Fruit fly (Drosophila melanogaster): ENCODE results near the gene Uros1.
A peak's percentile ranks its signal among the peaks of the same experiment; 100 is the strongest.

Uros1 gene

DNA sequence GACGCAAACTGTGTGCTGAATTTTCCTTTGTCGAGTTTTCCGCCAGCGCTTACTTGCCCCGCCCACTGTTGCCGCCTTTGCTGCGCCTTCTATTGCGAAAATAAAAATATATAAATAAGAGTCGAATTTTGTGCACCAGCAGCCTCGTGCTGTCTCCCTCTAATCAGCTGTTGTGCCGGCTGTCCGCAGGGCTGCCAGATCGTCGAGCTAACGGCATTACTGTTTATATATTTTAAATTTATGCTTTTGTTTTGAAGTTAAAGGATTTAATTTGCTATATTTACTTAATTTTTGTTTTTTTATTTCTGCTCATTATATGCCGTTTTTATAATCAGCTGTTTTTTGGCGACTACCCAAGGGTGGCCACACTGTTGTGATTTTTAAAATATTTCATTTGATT, at the start of gene Uros1:
Gene Uros1 (minus strand): TSS at position 171 of the 400 bp plus-strand sequence.
- peak; percentile 86 for TF ChIP-seq ovo (GFP tag; optimal IDR thresholded peaks at IDR 0.05)
- TF ChIP-seq CG7101 (tag; optimal IDR thresholded peaks at IDR 0.05): peak; percentile 20
- no peak for TF ChIP-seq Hr96 (GFP tag; optimal IDR thresholded peaks at IDR 0.05)
- peak; percentile 63 for TF ChIP-seq Mnt (GFP tag; optimal IDR thresholded peaks at IDR 0.05)
- TF ChIP-seq kay (GFP tag; ENCODE audit: borderline replicate concordance): no peak
- no peak for TF ChIP-seq CG33017 (tag; optimal IDR thresholded peaks at IDR 0.05)
- TF ChIP-seq cic (GFP tag; optimal IDR thresholded peaks at IDR 0.05): no peak
- no peak for TF ChIP-seq CG7045 (GFP tag; optimal IDR thresholded peaks at IDR 0.05)
- TF ChIP-seq Clk (GFP tag; optimal IDR thresholded peaks at IDR 0.05): no peak
- TF ChIP-seq CG11617 (GFP tag; optimal IDR thresholded peaks at IDR 0.05): peak; percentile 8
- TF ChIP-seq tj (GFP tag; optimal IDR thresholded peaks at IDR 0.05): peak; percentile 20
- TF ChIP-seq cnc (optimal IDR thresholded peaks at IDR 0.05): no peak
- peak; percentile 41 for TF ChIP-seq CG14711 (tag; optimal IDR thresholded peaks at IDR 0.05)
- peak; percentile 40 for TF ChIP-seq toe (GFP tag; optimal IDR thresholded peaks at IDR 0.05)
- no peak for TF ChIP-seq pad (GFP tag; optimal IDR thresholded peaks at IDR 0.05)
- peak; percentile 60 for TF ChIP-seq CG1620 (GFP tag; optimal IDR thresholded peaks at IDR 0.05)
- no peak for TF ChIP-seq Crg-1 (GFP tag; optimal IDR thresholded peaks at IDR 0.05)
- TF ChIP-seq bab1 (GFP tag; optimal IDR thresholded peaks at IDR 0.05): peak; percentile 68
- TF ChIP-seq CG5204 (GFP tag; optimal IDR thresholded peaks at IDR 0.05): peak; percentile 58
- TF ChIP-seq CG12768 (GFP tag; optimal IDR thresholded peaks at IDR 0.05): no peak

DNA sequence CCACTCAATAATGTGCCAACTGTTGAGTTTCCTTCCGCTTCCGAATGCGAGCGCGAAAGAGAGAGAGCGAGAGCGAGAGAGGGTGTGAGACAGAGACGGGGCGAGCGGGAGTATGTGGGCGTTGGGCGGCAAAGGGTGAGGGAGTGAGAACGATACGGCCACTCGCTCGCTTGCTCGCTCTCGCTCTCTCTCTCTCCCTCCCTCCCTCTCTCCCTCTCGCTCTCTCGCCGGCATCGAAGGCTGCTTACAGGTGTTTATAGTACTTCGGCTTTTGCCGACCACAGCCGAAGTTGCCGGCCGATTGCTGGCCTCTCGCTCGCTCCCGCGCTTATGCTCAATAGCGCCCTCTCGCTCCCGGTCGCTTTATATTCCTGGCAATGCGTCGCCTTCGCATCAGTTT, 24.7 kb upstream of the Uros1 start:
- no peak for TF ChIP-seq cnc (optimal IDR thresholded peaks at IDR 0.05)
- no peak for TF ChIP-seq Hr96 (GFP tag; optimal IDR thresholded peaks at IDR 0.05)
- no peak for TF ChIP-seq toe (GFP tag; optimal IDR thresholded peaks at IDR 0.05)
- TF ChIP-seq ovo (GFP tag; optimal IDR thresholded peaks at IDR 0.05): no peak
- TF ChIP-seq CG1620 (GFP tag; optimal IDR thresholded peaks at IDR 0.05): no peak
- no peak for TF ChIP-seq Clk (GFP tag; optimal IDR thresholded peaks at IDR 0.05)
- TF ChIP-seq Crg-1 (GFP tag; optimal IDR thresholded peaks at IDR 0.05): no peak
- TF ChIP-seq CG12768 (GFP tag; optimal IDR thresholded peaks at IDR 0.05): no peak
- no peak for TF ChIP-seq tj (GFP tag; optimal IDR thresholded peaks at IDR 0.05)
- TF ChIP-seq CG7045 (GFP tag; optimal IDR thresholded peaks at IDR 0.05): no peak
- TF ChIP-seq CG33017 (tag; optimal IDR thresholded peaks at IDR 0.05): no peak
- TF ChIP-seq CG7101 (tag; optimal IDR thresholded peaks at IDR 0.05): no peak
- TF ChIP-seq bab1 (GFP tag; optimal IDR thresholded peaks at IDR 0.05): no peak

DNA sequence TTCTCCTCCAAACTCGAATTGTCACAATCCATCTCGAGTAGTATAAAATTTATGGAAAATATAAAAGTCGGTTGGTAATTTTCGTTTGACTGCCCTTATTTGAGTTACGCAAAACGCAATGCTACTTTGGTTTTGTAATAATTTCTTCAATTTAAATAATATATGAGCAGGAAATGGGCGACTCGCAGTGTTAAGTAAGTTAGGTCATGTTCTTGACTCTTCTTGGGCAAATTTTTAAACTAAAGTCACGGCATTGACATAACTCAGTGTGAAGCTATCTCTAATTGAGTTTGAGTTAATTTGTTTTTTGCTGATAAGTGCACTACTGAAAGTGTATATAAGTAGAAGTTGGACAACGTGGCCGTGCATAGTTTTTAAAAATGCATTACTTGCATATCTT, 23.5 kb upstream of the Uros1 start, which contains the start of the genes CG12661 and CG43255:
Gene CG12661 (minus strand): TSS at position 101 of the 400 bp plus-strand sequence.
Gene CG43255 (plus strand): TSS at position 374 of the 400 bp plus-strand sequence.
- TF ChIP-seq bab1 (GFP tag; optimal IDR thresholded peaks at IDR 0.05): no peak
- no peak for TF ChIP-seq ovo (GFP tag; optimal IDR thresholded peaks at IDR 0.05)
- TF ChIP-seq CG12768 (GFP tag; optimal IDR thresholded peaks at IDR 0.05): no peak
- TF ChIP-seq Hr96 (GFP tag; optimal IDR thresholded peaks at IDR 0.05): no peak
- TF ChIP-seq CG33017 (tag; optimal IDR thresholded peaks at IDR 0.05): no peak
- TF ChIP-seq cnc (optimal IDR thresholded peaks at IDR 0.05): no peak
- no peak for TF ChIP-seq toe (GFP tag; optimal IDR thresholded peaks at IDR 0.05)
- TF ChIP-seq Mnt (GFP tag; optimal IDR thresholded peaks at IDR 0.05): no peak
- TF ChIP-seq cic (GFP tag; optimal IDR thresholded peaks at IDR 0.05): no peak
- no peak for TF ChIP-seq pad (GFP tag; optimal IDR thresholded peaks at IDR 0.05)
- TF ChIP-seq Clk (GFP tag; optimal IDR thresholded peaks at IDR 0.05): no peak
- no peak for TF ChIP-seq CG5204 (GFP tag; optimal IDR thresholded peaks at IDR 0.05)
- no peak for TF ChIP-seq CG7101 (tag; optimal IDR thresholded peaks at IDR 0.05)
- TF ChIP-seq CG11617 (GFP tag; optimal IDR thresholded peaks at IDR 0.05): no peak
- no peak for TF ChIP-seq CG1620 (GFP tag; optimal IDR thresholded peaks at IDR 0.05)
- TF ChIP-seq CG7045 (GFP tag; optimal IDR thresholded peaks at IDR 0.05): no peak
- no peak for TF ChIP-seq CG14711 (tag; optimal IDR thresholded peaks at IDR 0.05)
- TF ChIP-seq kay (GFP tag; ENCODE audit: borderline replicate concordance): no peak

DNA sequence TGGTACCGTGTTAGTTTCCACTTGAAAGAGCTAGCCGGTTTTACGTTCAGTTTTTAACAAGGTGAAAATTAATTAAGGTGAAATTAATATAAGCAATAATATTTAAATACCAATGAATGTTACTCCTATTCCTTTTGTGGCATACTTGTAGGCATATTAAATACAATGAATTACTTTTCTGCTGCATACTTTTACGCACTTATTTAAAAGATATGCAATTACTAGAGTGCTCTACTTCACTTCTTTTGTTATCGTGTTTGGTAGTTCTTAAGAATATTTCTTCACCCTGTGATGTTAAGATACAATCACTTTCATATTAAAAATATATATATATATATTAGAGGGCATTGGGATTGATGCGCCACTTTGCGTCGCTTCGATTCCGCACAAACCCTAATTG, 11.8 kb upstream of the Uros1 start:
- TF ChIP-seq CG11617 (GFP tag; optimal IDR thresholded peaks at IDR 0.05) (no peak), bab1 (GFP tag; optimal IDR thresholded peaks at IDR 0.05) (no peak), pad (GFP tag; optimal IDR thresholded peaks at IDR 0.05) (no peak), CG1620 (GFP tag; optimal IDR thresholded peaks at IDR 0.05) (no peak), cic (GFP tag; optimal IDR thresholded peaks at IDR 0.05) (no peak), tj (GFP tag; optimal IDR thresholded peaks at IDR 0.05) (no peak), CG33017 (tag; optimal IDR thresholded peaks at IDR 0.05) (no peak), Mnt (GFP tag; optimal IDR thresholded peaks at IDR 0.05) (no peak), cnc (optimal IDR thresholded peaks at IDR 0.05) (no peak), Hr96 (GFP tag; optimal IDR thresholded peaks at IDR 0.05) (no peak), toe (GFP tag; optimal IDR thresholded peaks at IDR 0.05) (no peak)

DNA sequence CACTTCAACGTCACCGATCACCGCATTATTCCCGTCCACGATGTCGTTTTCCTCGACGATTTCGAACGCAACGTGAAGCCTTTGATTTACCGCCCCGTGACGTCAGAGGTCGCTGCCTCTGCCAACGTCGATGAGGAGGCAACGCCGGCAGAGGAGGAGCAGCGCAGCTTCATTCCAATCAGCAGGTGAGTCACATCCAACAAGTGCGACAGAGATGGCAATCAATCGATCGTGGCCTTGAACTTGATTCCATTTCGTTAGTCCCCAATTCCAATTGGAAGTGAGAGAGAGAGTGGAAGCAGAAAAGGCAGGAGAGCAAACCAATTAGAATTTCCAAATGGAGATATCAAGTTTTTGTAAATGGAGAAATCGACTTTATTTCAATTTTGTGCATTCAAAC, 8.1 kb upstream of the Uros1 start:
- TF ChIP-seq bab1 (GFP tag; optimal IDR thresholded peaks at IDR 0.05) (no peak), cnc (optimal IDR thresholded peaks at IDR 0.05) (no peak), CG7045 (GFP tag; optimal IDR thresholded peaks at IDR 0.05) (no peak), pad (GFP tag; optimal IDR thresholded peaks at IDR 0.05) (no peak), tj (GFP tag; optimal IDR thresholded peaks at IDR 0.05) (no peak), Clk (GFP tag; optimal IDR thresholded peaks at IDR 0.05) (no peak), CG5204 (GFP tag; optimal IDR thresholded peaks at IDR 0.05) (no peak), CG12768 (GFP tag; optimal IDR thresholded peaks at IDR 0.05) (no peak), CG1620 (GFP tag; optimal IDR thresholded peaks at IDR 0.05) (no peak)

DNA sequence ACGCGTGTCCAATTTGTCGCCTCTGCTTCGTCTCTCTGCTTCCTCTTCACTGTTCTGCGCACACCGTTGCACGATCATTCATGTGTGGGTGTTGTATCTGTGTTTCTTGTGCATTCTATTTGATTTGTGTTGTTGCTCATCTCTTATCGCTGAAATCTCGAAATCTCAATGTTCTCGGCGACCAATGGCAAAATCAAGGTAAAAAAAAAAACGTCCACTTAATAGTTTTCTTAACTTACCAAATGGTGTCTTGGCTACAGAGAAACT, 7.4 kb upstream of the Uros1 start:
- no peak for TF ChIP-seq cic (GFP tag; optimal IDR thresholded peaks at IDR 0.05)
- TF ChIP-seq Crg-1 (GFP tag; optimal IDR thresholded peaks at IDR 0.05): no peak
